Worm (Caenorhabditis elegans): Measurements from ENCODE around the gene sodh-2.

ce11 chrV:11901260-11901659, 10.2 kb upstream of the sodh-2 start:
- no peak for TF ChIP-seq gei-8 (GFP tag; optimal IDR thresholded peaks at IDR 0.05)
- no peak for TF ChIP-seq unc-62 (GFP tag; optimal IDR thresholded peaks at IDR 0.05 in 1 of 2)
- no peak for TF ChIP-seq unc-62 (tag; optimal IDR thresholded peaks at IDR 0.05)
- TF ChIP-seq zag-1 (tag; optimal IDR thresholded peaks at IDR 0.05) = no peak
- TF ChIP-seq vab-7 (GFP tag; IDR thresholded peaks at IDR 0.05) = no peak
- no peak for TF ChIP-seq nhr-6 (tag; optimal IDR thresholded peaks at IDR 0.05)
- no peak for TF ChIP-seq ztf-11 (tag; optimal IDR thresholded peaks at IDR 0.05)
- TF ChIP-seq nhr-28 (tag; optimal IDR thresholded peaks at IDR 0.05) = no peak
- TF ChIP-seq pqm-1 (tag; optimal IDR thresholded peaks at IDR 0.05) = no peak
- TF ChIP-seq ceh-82 (tag; optimal IDR thresholded peaks at IDR 0.05) = no peak
- TF ChIP-seq nhr-237 (tag; optimal IDR thresholded peaks at IDR 0.05) = no peak
- TF ChIP-seq nhr-11 (tag; optimal IDR thresholded peaks at IDR 0.05) = no peak
- no peak for TF ChIP-seq daf-12 (tag; optimal IDR thresholded peaks at IDR 0.05)
- no peak for TF ChIP-seq ctbp-1 (GFP tag; IDR thresholded peaks at IDR 0.05)
- TF ChIP-seq F37D6.2 (tag; optimal IDR thresholded peaks at IDR 0.05) = no peak

Measured in whole organism, L4 larva.